Worm (Caenorhabditis elegans): ENCODE data around the gene K08F8.7.

DNA sequence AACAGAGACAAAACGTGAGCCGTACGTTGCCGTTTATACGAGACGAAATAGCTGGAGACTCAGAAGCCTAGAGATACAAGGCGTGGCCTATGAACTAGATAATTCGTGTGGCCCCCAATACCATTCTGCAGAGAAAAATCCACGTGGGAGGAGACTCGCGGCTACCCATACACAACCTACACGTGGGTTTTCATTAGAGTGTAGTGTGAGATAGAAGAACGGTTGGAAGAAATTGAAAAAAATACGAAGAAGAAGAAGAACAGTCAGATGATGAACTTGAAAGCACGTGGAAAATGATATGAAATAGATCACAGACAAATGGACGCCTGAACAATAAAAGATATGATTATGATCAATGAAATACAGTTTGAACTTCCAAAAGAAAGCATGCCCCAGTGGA is 10.0 kb upstream of the K08F8.7 start:
- TF ChIP-seq W03F9.2 (tag; optimal IDR thresholded peaks at IDR 0.05) (no peak), dao-5 (tag; optimal IDR thresholded peaks at IDR 0.05) (no peak), him-1 (tag; optimal IDR thresholded peaks at IDR 0.05) (no peak)
